Worm (Caenorhabditis elegans) whole organism, L1 larva: Measurements from ENCODE around the gene lars-1.

Source experiments
- Y116A8C.19 ChIP-seq: sonication (generic microtip); optimal IDR thresholded peaks from 2 replicates; lab custom pipeline; 2016; ENCODE audit warnings: missing compliant biosample characterization, missing genetic modification characterization, borderline replicate concordance
- ces-1 ChIP-seq: fragments of 150-350 bp; optimal IDR thresholded peaks from 2 replicates; lab custom pipeline; 2014; ENCODE audit warnings: missing biosample characterization, missing genetic modification reagents, missing genetic modification characterization
- nhr-12 ChIP-seq: sonication (generic microtip); optimal IDR thresholded peaks from 2 replicates; lab custom pipeline; 2017; ENCODE audit warnings: missing biosample characterization, missing genetic modification characterization
- nhr-76 ChIP-seq: sonication (generic microtip); optimal IDR thresholded peaks from 2 replicates; lab custom pipeline; 2017; ENCODE audit warnings: missing biosample characterization, missing genetic modification characterization
- unc-130 ChIP-seq: fragments of 150-350 bp; optimal IDR thresholded peaks from 2 replicates; lab custom pipeline; 2017; ENCODE audit warnings: missing biosample characterization, missing genetic modification characterization, inconsistent platforms
- ztf-4 ChIP-seq: fragments of 150-350 bp; optimal IDR thresholded peaks from 2 replicates; lab custom pipeline; 2014; ENCODE audit warnings: missing biosample characterization, missing genetic modification characterization

DNA sequence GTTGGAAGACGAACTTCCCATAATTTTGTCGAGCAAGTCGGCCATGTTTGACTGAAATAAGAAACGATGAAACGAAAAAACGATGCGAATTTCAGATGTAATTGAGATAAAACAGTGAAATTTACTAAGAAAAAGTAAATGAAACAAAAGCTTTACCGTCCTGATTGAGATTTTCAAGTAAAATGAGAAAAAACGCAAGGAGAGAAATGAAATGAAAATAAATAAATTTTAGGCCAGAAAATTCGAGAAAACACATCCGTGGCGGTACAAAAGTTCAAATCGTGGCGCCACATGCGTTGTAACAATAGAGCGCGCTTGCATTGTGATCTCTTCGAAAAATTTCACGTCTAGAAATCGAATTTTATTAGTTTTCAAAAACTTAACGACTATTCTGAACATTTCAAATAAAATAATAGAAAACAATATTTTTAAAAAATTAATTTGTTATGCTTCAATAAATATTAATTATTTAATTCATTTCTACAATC lies 10.4 kb downstream of the lars-1 start, which contains the start of the genes hrde-1 and C16C10.13:
- TF ChIP-seq nhr-12 (tag; lab: Kevin White, UChicago) (no peak), Y116A8C.19 (tag; lab: Kevin White, UChicago) (no peak), unc-130 (no peak), nhr-76 (tag; lab: Kevin White, UChicago) (no peak), ces-1 (GFP tag; lab: Kevin White, UChicago) (no peak), ztf-4 (no peak)
